Fruit fly (Drosophila melanogaster) whole organism, embryonic: ENCODE measurements around the gene Npc2f.

Experiments used
- Abd-B ChIP-seq: fragments of 200-800 bp; sonication (Bioruptor generic); optimal IDR thresholded peaks from 2 replicates; lab custom pipeline; 2018; ENCODE audit warnings: missing biosample characterization, mild to moderate bottlenecking, missing genetic modification characterization, moderate library complexity
- Ada2b ChIP-seq: fragments of 200-800 bp; sonication (Bioruptor generic); IDR thresholded peaks from 2 replicates; pipeline ENCODE4 v1.3.6; 2022; ENCODE audit warnings: missing biosample characterization, missing genetic modification characterization
- Asciz ChIP-seq: fragments of 200-800 bp; sonication (Bioruptor generic); optimal IDR thresholded peaks from 2 replicates; lab custom pipeline; 2017; ENCODE audit warnings: missing biosample characterization, mild to moderate bottlenecking, missing genetic modification characterization, missing genetic modification reagents
- Bteb2 ChIP-seq: fragments of 200-800 bp; sonication (Bioruptor generic); optimal IDR thresholded peaks from 2 replicates; lab custom pipeline; 2016; ENCODE audit warnings: missing biosample characterization, missing genetic modification characterization
- CG10431 ChIP-seq: fragments of 200-800 bp; sonication (Bioruptor generic); optimal IDR thresholded peaks from 3 replicates; lab custom pipeline; 2018; ENCODE audit warnings: missing biosample characterization, mild to moderate bottlenecking, missing genetic modification characterization
- CG11456 ChIP-seq: fragments of 200-800 bp; sonication (Bioruptor generic); IDR thresholded peaks from 3 replicates; pipeline ENCODE4 v1.3.6; 2022; ENCODE audit warnings: missing biosample characterization, missing genetic modification characterization
- CG11504 ChIP-seq: fragments of 200-800 bp; sonication (Bioruptor generic); optimal IDR thresholded peaks from 3 replicates; lab custom pipeline; 2019; ENCODE audit warnings: missing biosample characterization, mild to moderate bottlenecking, missing genetic modification characterization, moderate library complexity
- CG12391 ChIP-seq: fragments of 200-800 bp; sonication (Bioruptor generic); optimal IDR thresholded peaks from 3 replicates; lab custom pipeline; 2018; ENCODE audit warnings: missing biosample characterization, mild to moderate bottlenecking, missing genetic modification characterization, moderate library complexity
- CG12769 ChIP-seq: fragments of 200-800 bp; sonication (Bioruptor generic); optimal IDR thresholded peaks from 2 replicates; lab custom pipeline; 2019; ENCODE audit warnings: missing biosample characterization, mild to moderate bottlenecking, missing genetic modification characterization, moderate library complexity
- CG12942 ChIP-seq: fragments of 200-800 bp; sonication (Bioruptor generic); optimal IDR thresholded peaks from 3 replicates; lab custom pipeline; 2016; ENCODE audit warnings: missing biosample characterization, missing genetic modification characterization
- CG14014 ChIP-seq: fragments of 200-800 bp; sonication (Bioruptor generic); IDR thresholded peaks from 2 replicates; pipeline ENCODE4 v1.3.6; 2022; ENCODE audit warnings: missing biosample characterization, missing genetic modification characterization
- CG14667 ChIP-seq: fragments of 200-800 bp; sonication (Bioruptor generic); IDR thresholded peaks from 2 replicates; pipeline ENCODE4 v1.3.6; 2022; ENCODE audit warnings: missing biosample characterization, missing genetic modification characterization
- CG17359 ChIP-seq: fragments of 200-800 bp; sonication (Bioruptor generic); optimal IDR thresholded peaks from 3 replicates; lab custom pipeline; 2018; ENCODE audit warnings: missing biosample characterization, mild to moderate bottlenecking, missing genetic modification characterization, moderate library complexity
- CG17385 ChIP-seq: fragments of 200-800 bp; sonication (Bioruptor generic); optimal IDR thresholded peaks from 3 replicates; lab custom pipeline; 2018; ENCODE audit warnings: missing biosample characterization, mild to moderate bottlenecking, missing genetic modification characterization
- CG2120 ChIP-seq: fragments of 200-800 bp; sonication (Bioruptor generic); optimal IDR thresholded peaks from 3 replicates; lab custom pipeline; 2016; ENCODE audit warnings: missing biosample characterization, missing genetic modification characterization
- CG2678 ChIP-seq: fragments of 200-800 bp; sonication (Bioruptor generic); optimal IDR thresholded peaks from 3 replicates; lab custom pipeline; 2019; ENCODE audit warnings: missing biosample characterization, mild to moderate bottlenecking, missing genetic modification characterization, moderate library complexity
- CG32532 ChIP-seq: fragments of 200-800 bp; sonication (Bioruptor generic); IDR thresholded peaks from 2 replicates; pipeline ENCODE4 v1.3.6; 2022; ENCODE audit warnings: missing biosample characterization, missing genetic modification characterization
- CG32767 ChIP-seq: fragments of 200-800 bp; sonication (Bioruptor generic); IDR thresholded peaks from 2 replicates; pipeline ENCODE4 v1.3.6; 2022; ENCODE audit warnings: missing biosample characterization, missing genetic modification characterization
- CG3847 ChIP-seq: fragments of 200-800 bp; sonication (Bioruptor generic); IDR thresholded peaks from 2 replicates; pipeline ENCODE4 v1.3.6; 2022; ENCODE audit warnings: missing biosample characterization, missing genetic modification characterization
- CG7839 ChIP-seq: fragments of 200-800 bp; sonication (Bioruptor generic); optimal IDR thresholded peaks from 3 replicates; lab custom pipeline; 2018; ENCODE audit warnings: missing biosample characterization, mild to moderate bottlenecking, missing genetic modification characterization, moderate library complexity
- CG9437 ChIP-seq: fragments of 200-800 bp; sonication (Bioruptor generic); optimal IDR thresholded peaks from 2 replicates; lab custom pipeline; 2018; ENCODE audit warnings: missing biosample characterization, mild to moderate bottlenecking, missing genetic modification characterization
- CG9609 ChIP-seq: fragments of 200-800 bp; sonication (Bioruptor generic); optimal IDR thresholded peaks from 3 replicates; lab custom pipeline; 2016; ENCODE audit warnings: missing biosample characterization, missing genetic modification characterization
- CG9932 ChIP-seq: fragments of 200-800 bp; sonication (Bioruptor generic); IDR thresholded peaks from 2 replicates; pipeline ENCODE4 v1.3.6; 2022; ENCODE audit warnings: missing biosample characterization, missing genetic modification characterization
- D19B ChIP-seq: fragments of 200-800 bp; sonication (Bioruptor generic); optimal IDR thresholded peaks from 2 replicates; lab custom pipeline; 2017; ENCODE audit warnings: missing biosample characterization, mild to moderate bottlenecking, missing genetic modification characterization
- Gug ChIP-seq: fragments of 200-800 bp; sonication (Bioruptor generic); IDR thresholded peaks from 4 replicates; pipeline ENCODE4 v1.3.6; 2022; ENCODE audit warnings: missing biosample characterization, missing genetic modification characterization
- Hmr ChIP-seq: fragments of 200-800 bp; sonication (Bioruptor generic); optimal IDR thresholded peaks from 3 replicates; lab custom pipeline; 2017; ENCODE audit warnings: mild to moderate bottlenecking, missing biosample characterization, missing genetic modification reagents, missing genetic modification characterization
- Med ChIP-seq: fragments of 200-800 bp; sonication (Bioruptor generic); peaks from one replicate; lab custom pipeline; 2016; ENCODE audit warnings: missing biosample characterization, missing genetic modification characterization, mild to moderate bottlenecking, inconsistent platforms, moderate library complexity
- Myb ChIP-seq: fragments of 200-800 bp; sonication (Bioruptor generic); optimal IDR thresholded peaks from 2 replicates; lab custom pipeline; 2016; ENCODE audit warnings: missing biosample characterization, missing genetic modification characterization
- Xbp1 ChIP-seq: fragments of 200-800 bp; sonication (Bioruptor generic); optimal IDR thresholded peaks from 3 replicates; lab custom pipeline; 2016; ENCODE audit warnings: missing biosample characterization, mild to moderate bottlenecking, missing genetic modification characterization
- Xrp1 ChIP-seq: fragments of 200-800 bp; sonication (Bioruptor generic); IDR thresholded peaks from 2 replicates; pipeline ENCODE4 v1.3.6; 2022; ENCODE audit warnings: missing biosample characterization, missing genetic modification characterization
- al ChIP-seq: fragments of 200-800 bp; sonication (Bioruptor generic); IDR thresholded peaks from 2 replicates; pipeline ENCODE4 v1.3.6; 2022; ENCODE audit warnings: missing biosample characterization, missing genetic modification characterization
- bsh ChIP-seq, 2 experiments: fragments of 200-800 bp; sonication (Bioruptor generic); optimal IDR thresholded peaks; 2 replicates each; lab custom pipeline; 2017 to 2018; ENCODE audit warnings: mild to moderate bottlenecking in 2 of 2, missing biosample characterization in 2 of 2, missing genetic modification characterization in 2 of 2, moderate library complexity in 1 of 2
- corto ChIP-seq: fragments of 200-800 bp; sonication (Bioruptor generic); optimal IDR thresholded peaks from 2 replicates; lab custom pipeline; 2016; ENCODE audit warnings: missing biosample characterization, mild to moderate bottlenecking, missing genetic modification characterization, moderate library complexity
- crol ChIP-seq: fragments of 200-800 bp; sonication (Bioruptor generic); IDR thresholded peaks from 2 replicates; pipeline ENCODE4 v1.3.6; 2022; ENCODE audit warnings: missing biosample characterization, missing genetic modification characterization
- dati ChIP-seq: fragments of 200-800 bp; sonication (Bioruptor generic); IDR thresholded peaks from 2 replicates; pipeline ENCODE4 v1.3.6; 2022; ENCODE audit warnings: missing biosample characterization, missing genetic modification characterization
- dmrt99B ChIP-seq: fragments of 200-800 bp; sonication (Bioruptor generic); optimal IDR thresholded peaks from 2 replicates; lab custom pipeline; 2018; ENCODE audit warnings: missing biosample characterization, mild to moderate bottlenecking, missing genetic modification characterization, moderate library complexity
- gcm ChIP-seq: fragments of 200-800 bp; sonication (Bioruptor generic); optimal IDR thresholded peaks from 2 replicates; lab custom pipeline; 2019; ENCODE audit warnings: missing biosample characterization, mild to moderate bottlenecking, missing genetic modification characterization, moderate library complexity
- gro ChIP-seq: fragments of 200-800 bp; sonication (Bioruptor generic); optimal IDR thresholded peaks from 2 replicates; lab custom pipeline; 2016; ENCODE audit warnings: missing biosample characterization, missing genetic modification characterization
- hkb ChIP-seq, 2 experiments: fragments of 200-800 bp in 1 of 2; fragments of >200 bp in 1 of 2; sonication (Bioruptor generic) in 1 of 2; IDR thresholded peaks in 1 of 2; optimal IDR thresholded peaks in 1 of 2; 2 replicates each; pipeline versions ENCODE4 v1.3.6 to Lab custom; 2017 to 2022; ENCODE audit warnings: missing biosample characterization in 1 of 2, missing genetic modification characterization in 1 of 2
- kay ChIP-seq: fragments of 200-800 bp; sonication (Bioruptor generic); optimal IDR thresholded peaks from 2 replicates; lab custom pipeline; 2016; ENCODE audit warnings: missing biosample characterization, missing genetic modification characterization
- lmd ChIP-seq: fragments of 200-800 bp; sonication (Bioruptor generic); IDR thresholded peaks from 2 replicates; pipeline ENCODE4 v1.3.6; 2022; ENCODE audit warnings: missing biosample characterization, missing genetic modification characterization
- mam ChIP-seq: fragments of 200-800 bp; sonication (Bioruptor generic); optimal IDR thresholded peaks from 3 replicates; lab custom pipeline; 2016; ENCODE audit warnings: missing biosample characterization, missing genetic modification characterization
- pho ChIP-seq: fragments of 200-800 bp; sonication (Bioruptor generic); optimal IDR thresholded peaks from 2 replicates; lab custom pipeline; 2016; ENCODE audit warnings: missing biosample characterization, missing genetic modification characterization
- sisA ChIP-seq: fragments of 200-800 bp; sonication (Bioruptor generic); IDR thresholded peaks from 2 replicates; pipeline ENCODE4 v1.3.6; 2022; ENCODE audit warnings: missing biosample characterization, missing genetic modification characterization
- sob ChIP-seq: fragments of 200-800 bp; sonication (Bioruptor generic); IDR thresholded peaks from 2 replicates; pipeline ENCODE4 v1.3.6; 2022; ENCODE audit warnings: missing biosample characterization, missing genetic modification characterization
- tin ChIP-seq: fragments of 200-800 bp; sonication (Bioruptor generic); optimal IDR thresholded peaks from 3 replicates; lab custom pipeline; 2016; ENCODE audit warnings: missing biosample characterization, missing genetic modification characterization
- usp ChIP-seq: fragments of >200 bp; optimal IDR thresholded peaks from 2 replicates; lab custom pipeline; 2017; ENCODE audit warnings: missing biosample characterization, missing genetic modification characterization
- vvl ChIP-seq: fragments of 200-800 bp; sonication (Bioruptor generic); IDR thresholded peaks from 2 replicates; pipeline ENCODE4 v1.3.6; 2022; ENCODE audit warnings: missing biosample characterization, missing genetic modification characterization
- wek ChIP-seq: fragments of 200-800 bp; sonication (Bioruptor generic); optimal IDR thresholded peaks from 3 replicates; lab custom pipeline; 2018; ENCODE audit warnings: missing biosample characterization, mild to moderate bottlenecking, missing genetic modification characterization, moderate library complexity
- wor ChIP-seq: fragments of 200-800 bp; sonication (Bioruptor generic); IDR thresholded peaks from 2 replicates; pipeline ENCODE4 v1.3.6; 2022; ENCODE audit warnings: missing biosample characterization, missing genetic modification characterization

Gene Npc2f

DNA sequence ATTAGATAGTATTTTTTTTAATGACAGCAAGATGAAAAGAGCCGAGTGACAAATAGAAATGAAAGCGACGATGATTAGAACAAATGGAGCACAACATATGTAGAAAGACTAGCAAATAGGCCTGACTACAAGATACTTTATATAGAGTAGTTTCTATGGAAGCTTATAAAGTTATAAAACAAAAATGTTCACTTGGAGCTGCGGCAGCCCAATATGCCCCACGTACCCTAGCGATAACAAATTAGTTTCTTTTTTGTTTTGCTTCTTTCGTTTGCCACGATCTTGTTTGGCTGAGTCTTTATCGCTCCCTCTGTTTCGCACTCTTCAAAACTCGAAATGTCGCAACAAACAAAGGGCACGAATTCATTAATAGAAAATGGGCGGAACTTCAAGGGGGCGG, 37.0 kb upstream of the Npc2f start (continued):
- TF ChIP-seq Ada2b (GFP tag; lab: Robert Waterston, UW) (peak; percentile 53), wek (GFP tag; lab: Kevin White, UChicago) (no peak), D19B (peak; percentile 94), CG11504 (peak; percentile 36), Myb (peak; percentile 2), sob (GFP tag; lab: Robert Waterston, UW) (0 out of 2 replicates have a peak, but pooled peaks have one; percentile 31), CG11456 (GFP tag; lab: Robert Waterston, UW) (peak; percentile 65; the same call in 2 of the 3 replicates), CG12769 (tag; lab: Kevin White, UChicago) (peak; percentile 31), Xrp1 (GFP tag; lab: Robert Waterston, UW) (no peak), al (GFP tag; lab: Robert Waterston, UW) (peak; percentile 15; the same call in 1 of the 2 replicates), sisA (GFP tag; lab: Robert Waterston, UW) (peak; percentile 40; the same call in 1 of the 2 replicates), gro (GFP tag; lab: Kevin White, UChicago) (peak; percentile 52), CG9932 (GFP tag; lab: Robert Waterston, UW) (peak; percentile 71), vvl (GFP tag; lab: Robert Waterston, UW) (peak; percentile 56), Hmr (GFP tag; lab: Kevin White, UChicago) (peak; percentile 35), CG17359 (peak; percentile 43), Asciz (GFP tag; lab: Kevin White, UChicago) (no peak), bsh (GFP tag; optimal IDR thresholded peaks at IDR 0.05; lab: Kevin White, UChicago) (peak in 1 of 2 experiments; percentile 14), lmd (GFP tag; lab: Robert Waterston, UW) (peak; percentile 34; the same call in 1 of the 2 replicates), CG2678 (peak; percentile 28), CG32532 (peak; percentile 65), CG14667 (GFP tag; lab: Robert Waterston, UW) (0 out of 2 replicates have a peak, but pooled peaks have one; percentile 15), CG7839 (tag; lab: Kevin White, UChicago) (peak; percentile 42), usp (no peak), Med (peak; percentile 86), CG14014 (0 out of 2 replicates have a peak, but pooled peaks have one; percentile 12), crol (GFP tag; lab: Robert Waterston, UW) (0 out of 2 replicates have a peak, but pooled peaks have one; percentile 12), CG17385 (GFP tag; lab: Kevin White, UChicago) (peak; percentile 3), corto (GFP tag; lab: Kevin White, UChicago) (no peak), Xbp1 (GFP tag; lab: Kevin White, UChicago) (peak; percentile 46), CG9609 (GFP tag; lab: Kevin White, UChicago) (peak; percentile 3), CG3847 (GFP tag; lab: Robert Waterston, UW) (0 out of 2 replicates have a peak, but pooled peaks have one; percentile 22), pho (peak; percentile 25), mam (peak; percentile 47), CG32767 (no peak), Bteb2 (GFP tag; lab: Kevin White, UChicago) (no peak), CG12391 (peak; percentile 9), hkb (optimal IDR thresholded peaks at IDR 0.05; lab: Kevin White, UChicago) (no peak), hkb (GFP tag; IDR thresholded peaks at IDR 0.05; lab: Robert Waterston, UW) (no peak), gcm (GFP tag; lab: Kevin White, UChicago) (no peak), CG2120 (GFP tag; lab: Kevin White, UChicago) (peak; percentile 56), Abd-B (peak; percentile 21), dati (GFP tag; lab: Robert Waterston, UW) (no peak), Gug (peak; percentile 28; the same call in 1 of the 4 replicates), wor (no peak), CG10431 (no peak), CG12942 (no peak), kay (GFP tag; lab: Kevin White, UChicago) (peak; percentile 8), dmrt99B (tag; lab: Kevin White, UChicago) (peak; percentile 49), CG9437 (GFP tag; lab: Kevin White, UChicago) (no peak), tin (GFP tag; lab: Kevin White, UChicago) (no peak)
